Worm (Caenorhabditis elegans): ENCODE data around the gene R12C12.9.

The R12C12.9 gene

DNA sequence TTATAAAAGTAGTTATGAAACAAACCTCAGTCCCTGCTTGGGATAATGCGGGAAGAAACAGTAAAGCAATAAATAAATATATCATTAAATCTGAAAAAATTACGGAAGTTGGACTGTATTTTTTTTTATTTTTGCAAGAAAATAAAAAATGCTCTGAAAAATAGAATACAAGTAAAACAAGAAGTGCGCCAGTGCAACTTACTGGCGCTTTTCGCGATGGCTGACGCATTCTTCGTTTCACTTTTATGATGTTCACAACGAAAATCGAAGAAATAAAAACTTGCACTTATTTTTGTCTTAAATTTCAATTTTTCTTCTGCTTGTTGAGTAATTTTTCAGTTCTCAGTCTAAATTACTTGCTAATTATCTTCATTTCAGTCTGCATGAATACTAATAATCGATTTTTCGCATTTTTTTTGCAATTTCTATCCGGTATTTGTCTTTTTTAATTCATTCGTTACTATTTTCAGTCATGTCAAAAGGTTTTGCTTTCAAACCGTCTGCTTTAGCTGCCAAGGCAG, 22.9 kb upstream of the R12C12.9 start, which contains the start of the genes R12C12.6 and ran-5 (continued):
- TF ChIP-seq fkh-8 (tag; optimal IDR thresholded peaks at IDR 0.05), result peak; percentile 69
- TF ChIP-seq ztf-4 (tag; optimal IDR thresholded peaks at IDR 0.05), result peak; percentile 62
- TF ChIP-seq fkh-4 (tag; optimal IDR thresholded peaks at IDR 0.05; ENCODE audit: borderline replicate concordance), result peak; percentile 64
- peak; percentile 69 for TF ChIP-seq sup-37 (GFP tag; optimal IDR thresholded peaks at IDR 0.05)
- no peak for TF ChIP-seq ces-1 (GFP tag; optimal IDR thresholded peaks at IDR 0.05)
- peak; percentile 63 for TF ChIP-seq skn-1 (tag; optimal IDR thresholded peaks at IDR 0.05)
- TF ChIP-seq isw-1 (GFP tag; IDR thresholded peaks at IDR 0.05), result peak; percentile 75
- peak; percentile 89 to 91 for TF ChIP-seq lsy-2 (tag; optimal IDR thresholded peaks at IDR 0.05)
- TF ChIP-seq elt-3 (tag; optimal IDR thresholded peaks at IDR 0.05), result peak in 2 of 6 experiments; percentile 33 to 78
- no peak for TF ChIP-seq nhr-84 (tag; optimal IDR thresholded peaks at IDR 0.05)
- TF ChIP-seq grh-1 (GFP tag; IDR thresholded peaks at IDR 0.05), result peak; percentile 86
- TF ChIP-seq pax-3 (tag; optimal IDR thresholded peaks at IDR 0.05), result no peak
- no peak for TF ChIP-seq efl-3 (GFP tag; optimal IDR thresholded peaks at IDR 0.05)
- peak; percentile 79 for TF ChIP-seq irx-1 (tag; optimal IDR thresholded peaks at IDR 0.05)
- TF ChIP-seq nhr-19 (GFP tag; conservative IDR thresholded peaks at IDR 0.05), result peak; percentile 87
- TF ChIP-seq hpl-2 (GFP tag; optimal IDR thresholded peaks at IDR 0.05), result peak; percentile 24
- TF ChIP-seq blmp-1 (tag; optimal IDR thresholded peaks at IDR 0.05), result peak; percentile 79
- TF ChIP-seq nhr-11 (tag; optimal IDR thresholded peaks at IDR 0.05), result peak; percentile 75
- peak; percentile 85 for TF ChIP-seq tbx-2 (tag; optimal IDR thresholded peaks at IDR 0.05)
- TF ChIP-seq lir-3 (tag; optimal IDR thresholded peaks at IDR 0.05; ENCODE audit: poor library complexity), result peak; percentile 72
- TF ChIP-seq ztf-11 (tag; optimal IDR thresholded peaks at IDR 0.05), result peak in 1 of 2 experiments; percentile 68
- TF ChIP-seq dsc-1 (tag; optimal IDR thresholded peaks at IDR 0.05), result peak; percentile 91
- peak; percentile 75 to 86 (median 84) for TF ChIP-seq dpl-1 (GFP tag; optimal IDR thresholded peaks at IDR 0.05)
- peak; percentile 79 for TF ChIP-seq fos-1 (tag; optimal IDR thresholded peaks at IDR 0.05)
- TF ChIP-seq efl-1 (optimal IDR thresholded peaks at IDR 0.05), result peak; percentile 85 to 88
- peak; percentile 80 to 98 for TF ChIP-seq efl-1 (GFP tag; optimal IDR thresholded peaks at IDR 0.05 in 1 of 2)
- TF ChIP-seq lin-15B (tag; optimal IDR thresholded peaks at IDR 0.05), result peak; percentile 68
- peak; percentile 82 for TF ChIP-seq lin-14 (GFP tag; optimal IDR thresholded peaks at IDR 0.05)
- no peak for TF ChIP-seq unc-98 (GFP tag; IDR thresholded peaks at IDR 0.05)
- peak; percentile 75 for TF ChIP-seq elt-2 (tag; optimal IDR thresholded peaks at IDR 0.05)
- TF ChIP-seq swsn-7 (tag; optimal IDR thresholded peaks at IDR 0.05), result peak; percentile 91
- TF ChIP-seq lin-35 (GFP tag; optimal IDR thresholded peaks at IDR 0.05), result peak; percentile 83 to 86

DNA sequence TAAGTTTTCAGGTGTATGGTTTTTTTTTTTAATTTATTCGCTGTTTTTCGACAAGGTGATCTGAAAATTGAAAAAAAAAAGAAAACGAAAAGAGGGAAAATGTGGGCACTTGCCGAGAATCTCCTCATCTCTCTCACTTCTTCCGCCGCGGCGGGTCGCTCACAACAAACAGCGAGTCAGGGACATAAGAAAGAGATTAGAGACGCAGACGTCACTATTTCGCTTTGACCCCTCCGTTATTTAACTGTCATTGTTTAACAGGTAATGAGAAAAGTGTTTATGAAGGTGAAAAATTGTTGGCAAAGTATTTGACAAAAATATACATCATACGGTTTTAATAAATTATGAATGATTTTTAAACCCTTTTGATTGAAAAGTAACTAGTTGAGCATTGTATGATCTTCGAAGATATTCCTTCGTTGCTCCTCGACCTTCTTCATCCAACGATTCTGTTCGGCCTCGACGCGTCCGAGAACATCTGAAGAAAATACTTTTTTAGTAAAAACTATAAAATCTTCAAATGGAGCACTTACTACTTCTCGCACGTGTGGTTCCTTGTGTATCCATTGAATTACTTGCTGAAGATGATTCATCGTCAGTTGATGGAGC, 21.3 kb upstream of the R12C12.9 start:
- TF ChIP-seq C34B4.2 (tag; optimal IDR thresholded peaks at IDR 0.05) (no peak), irx-1 (tag; optimal IDR thresholded peaks at IDR 0.05) (no peak), nhr-28 (tag; optimal IDR thresholded peaks at IDR 0.05) (no peak), nhr-71 (tag; optimal IDR thresholded peaks at IDR 0.05) (peak; percentile 40), lsy-2 (tag; optimal IDR thresholded peaks at IDR 0.05) (peak in 1 of 2 experiments; percentile 45), nhr-12 (tag; optimal IDR thresholded peaks at IDR 0.05) (no peak), dpl-1 (GFP tag; optimal IDR thresholded peaks at IDR 0.05) (peak in 1 of 3 experiments; percentile 28), rnt-1 (tag; optimal IDR thresholded peaks at IDR 0.05) (peak; percentile 27), nhr-20 (tag; optimal IDR thresholded peaks at IDR 0.05) (peak; percentile 22), nhr-85 (tag) (peak; percentile 65), blmp-1 (tag; optimal IDR thresholded peaks at IDR 0.05) (peak; percentile 93), elt-3 (tag; optimal IDR thresholded peaks at IDR 0.05) (peak in 1 of 6 experiments; percentile 48), mep-1 (tag; optimal IDR thresholded peaks at IDR 0.05) (peak; percentile 52), mab-9 (GFP tag; IDR thresholded peaks at IDR 0.05) (no peak), skn-1 (tag; optimal IDR thresholded peaks at IDR 0.05) (no peak), nhr-47 (tag; optimal IDR thresholded peaks at IDR 0.05) (peak; percentile 33), efl-1 (optimal IDR thresholded peaks at IDR 0.05) (peak; percentile 30 to 33), efl-1 (GFP tag; optimal IDR thresholded peaks at IDR 0.05 in 1 of 2) (peak; percentile 17 to 94), lin-14 (GFP tag; optimal IDR thresholded peaks at IDR 0.05) (peak; percentile 67), nhr-11 (tag; optimal IDR thresholded peaks at IDR 0.05) (no peak), snu-23 (GFP tag; optimal IDR thresholded peaks at IDR 0.05) (peak; percentile 43), nhr-77 (tag; optimal IDR thresholded peaks at IDR 0.05) (peak; percentile 13), tbx-2 (tag; optimal IDR thresholded peaks at IDR 0.05) (peak; percentile 11), Y116A8C.19 (tag; optimal IDR thresholded peaks at IDR 0.05; ENCODE audit: borderline replicate concordance) (no peak)

Measured in whole organism, L1 larva.